Worm (Caenorhabditis elegans) whole organism, late embryonic: Measurements from ENCODE around the gene srh-266.

Experiments used
- ama-1 ChIP-seq: fragments of 150-350 bp; optimal IDR thresholded peaks from 2 replicates; lab custom pipeline; 2014
- ceh-14 ChIP-seq: sonication (generic microtip); optimal IDR thresholded peaks from 2 replicates; lab custom pipeline; 2016; ENCODE audit warnings: missing genotype, missing genetic modification characterization, missing compliant biosample characterization
- ceh-45 ChIP-seq: fragments of 200-800 bp; sonication (Bioruptor generic); IDR thresholded peaks from 2 replicates; pipeline ENCODE4 v1.3.6; 2022; ENCODE audit warnings: missing genetic modification reagents, missing genetic modification characterization, missing compliant biosample characterization
- eyg-1 ChIP-seq: sonication (generic microtip); optimal IDR thresholded peaks from 2 replicates; lab custom pipeline; 2016; ENCODE audit warnings: missing genotype, missing genetic modification characterization, missing compliant biosample characterization
- hlh-8 ChIP-seq: sonication (generic microtip); optimal IDR thresholded peaks from 2 replicates; lab custom pipeline; 2016; ENCODE audit warnings: missing genotype, missing genetic modification characterization, missing compliant biosample characterization
- nhr-11 ChIP-seq: fragments of 150-350 bp; optimal IDR thresholded peaks from 2 replicates; lab custom pipeline; 2014; ENCODE audit warnings: missing biosample characterization, missing genetic modification characterization
- pat-9 ChIP-seq: fragments of 200-800 bp; sonication (Bioruptor generic); optimal IDR thresholded peaks from 2 replicates; lab custom pipeline; 2018; ENCODE audit warnings: mild to moderate bottlenecking, missing genetic modification characterization, moderate library complexity, missing compliant biosample characterization
- pha-4 ChIP-seq: fragments of 150-350 bp; optimal IDR thresholded peaks from 2 replicates; lab custom pipeline; 2018; ENCODE audit warnings: missing biosample characterization, missing genetic modification reagents, missing genetic modification characterization
- sox-4 ChIP-seq: sonication (generic microtip); optimal IDR thresholded peaks from 2 replicates; lab custom pipeline; 2017; ENCODE audit warnings: mild to moderate bottlenecking, missing genetic modification characterization, inconsistent platforms, missing compliant biosample characterization
- tbx-2 ChIP-seq: sonication (generic microtip); optimal IDR thresholded peaks from 2 replicates; lab custom pipeline; 2016; ENCODE audit warnings: missing genetic modification characterization, missing compliant biosample characterization

DNA sequence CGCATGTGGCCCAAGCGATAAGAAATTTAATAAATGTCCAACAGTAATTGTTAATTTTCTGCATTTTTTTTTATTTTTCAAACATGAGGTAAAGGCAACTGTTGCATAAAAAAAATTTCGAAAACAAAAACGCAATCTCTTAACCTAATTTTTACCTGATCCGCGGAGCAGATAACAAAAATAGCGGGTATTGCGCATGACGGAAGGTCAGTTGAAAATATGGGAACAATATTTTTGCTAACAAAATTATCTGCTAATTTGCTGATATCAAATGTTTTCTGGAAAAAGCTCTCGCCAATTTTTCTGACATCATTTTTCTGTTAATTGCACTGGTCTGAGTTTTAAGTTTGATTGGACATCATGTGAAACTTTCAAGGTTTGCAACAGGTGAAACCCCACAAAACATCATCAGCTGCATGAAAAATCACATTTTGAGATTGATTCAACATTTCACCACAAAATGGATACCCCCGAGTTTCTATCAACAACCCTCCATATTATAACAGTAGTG is at the start of gene srh-266, which contains the start of gene F31F4.11:
- no peak for TF ChIP-seq eyg-1 (tag; lab: Kevin White, UChicago)
- TF ChIP-seq pat-9 (tag; lab: Kevin White, UChicago), result no peak
- no peak for TF ChIP-seq hlh-8 (tag; lab: Kevin White, UChicago)
- TF ChIP-seq tbx-2 (tag; lab: Kevin White, UChicago), result no peak
- TF ChIP-seq pha-4 (tag; lab: Kevin White, UChicago), result no peak
- no peak for TF ChIP-seq sox-4 (tag; lab: Kevin White, UChicago)
- no peak for TF ChIP-seq nhr-11 (tag; lab: Kevin White, UChicago)
- no peak for TF ChIP-seq ceh-14 (tag; lab: Kevin White, UChicago)
- no peak for TF ChIP-seq ama-1
- TF ChIP-seq ceh-45, result no peak
